Fruit fly (Drosophila melanogaster) whole organism, embryonic: Measurements from ENCODE around the gene ppk.

Source experiments
- CG10462 ChIP-seq: fragments of 200-800 bp; sonication (Bioruptor generic); optimal IDR thresholded peaks from 2 replicates; lab custom pipeline; 2016; ENCODE audit warnings: missing biosample characterization, missing genetic modification characterization
- CG13624 ChIP-seq: fragments of 200-800 bp; sonication (Bioruptor generic); optimal IDR thresholded peaks from 2 replicates; lab custom pipeline; 2016; ENCODE audit warnings: missing biosample characterization, missing genetic modification characterization
- CG14710 ChIP-seq: fragments of 200-800 bp; sonication (Bioruptor generic); optimal IDR thresholded peaks from 3 replicates; lab custom pipeline; 2019; ENCODE audit warnings: missing biosample characterization, mild to moderate bottlenecking, missing genetic modification characterization, moderate library complexity
- CG17361 ChIP-seq: fragments of 200-800 bp; sonication (Bioruptor generic); IDR thresholded peaks from 3 replicates; pipeline ENCODE4 v1.3.6; 2022; ENCODE audit warnings: missing biosample characterization, missing genetic modification characterization
- CG2116 ChIP-seq: fragments of 200-800 bp; sonication (Bioruptor generic); optimal IDR thresholded peaks from 3 replicates; lab custom pipeline; 2018; ENCODE audit warnings: missing biosample characterization, mild to moderate bottlenecking, missing genetic modification characterization
- CG2129 ChIP-seq: fragments of 200-800 bp; sonication (Bioruptor generic); IDR thresholded peaks from 2 replicates; pipeline ENCODE4 v1.3.6; 2022; ENCODE audit warnings: missing biosample characterization, missing genetic modification characterization; ENCODE audit not compliant: partially characterized antibody
- CG2712 ChIP-seq: fragments of 200-800 bp; optimal IDR thresholded peaks from 3 replicates; lab custom pipeline; 2019; ENCODE audit warnings: missing biosample characterization, mild to moderate bottlenecking, missing genetic modification characterization, moderate library complexity
- CG30020 ChIP-seq: fragments of 200-800 bp; optimal IDR thresholded peaks from 2 replicates; lab custom pipeline; 2019; ENCODE audit warnings: missing biosample characterization, mild to moderate bottlenecking, missing genetic modification characterization, moderate library complexity
- CG30431 ChIP-seq: fragments of 200-800 bp; sonication (Bioruptor generic); optimal IDR thresholded peaks from 2 replicates; lab custom pipeline; 2017; ENCODE audit warnings: missing biosample characterization, missing genetic modification characterization
- CG3281 ChIP-seq: fragments of 200-800 bp; sonication (Bioruptor generic); optimal IDR thresholded peaks from 3 replicates; lab custom pipeline; 2017; ENCODE audit warnings: missing biosample characterization, mild to moderate bottlenecking, missing genetic modification characterization
- CG33213 ChIP-seq: fragments of 200-800 bp; sonication (Bioruptor generic); optimal IDR thresholded peaks from 3 replicates; lab custom pipeline; 2016; ENCODE audit warnings: missing biosample characterization, missing genetic modification characterization
- CG3407 ChIP-seq: fragments of 200-800 bp; sonication (Bioruptor generic); optimal IDR thresholded peaks from 2 replicates; lab custom pipeline; 2018; ENCODE audit warnings: missing biosample characterization, mild to moderate bottlenecking, missing genetic modification characterization
- CG34224 ChIP-seq: fragments of 200-800 bp; sonication (Bioruptor generic); IDR thresholded peaks from 3 replicates; pipeline ENCODE4 v1.3.6; 2022; ENCODE audit warnings: missing biosample characterization, missing genetic modification characterization; ENCODE audit not compliant: partially characterized antibody
- CG3847 ChIP-seq: fragments of 200-800 bp; sonication (Bioruptor generic); IDR thresholded peaks from 2 replicates; pipeline ENCODE4 v1.3.6; 2022; ENCODE audit warnings: missing biosample characterization, missing genetic modification characterization
- CG4617 ChIP-seq: fragments of 200-800 bp; sonication (Bioruptor generic); optimal IDR thresholded peaks from 3 replicates; lab custom pipeline; 2016; ENCODE audit warnings: missing biosample characterization, missing genetic modification characterization, borderline replicate concordance
- CG6654 ChIP-seq: fragments of 200-800 bp; sonication (Bioruptor generic); optimal IDR thresholded peaks from 2 replicates; lab custom pipeline; 2017; ENCODE audit warnings: missing biosample characterization, mild to moderate bottlenecking, missing genetic modification characterization
- CG7556 ChIP-seq: fragments of 200-800 bp; sonication (Bioruptor generic); optimal IDR thresholded peaks from 2 replicates; lab custom pipeline; 2017; ENCODE audit warnings: missing biosample characterization, mild to moderate bottlenecking, missing genetic modification characterization
- CG8765 ChIP-seq: fragments of 200-800 bp; sonication (Bioruptor generic); IDR thresholded peaks from 2 replicates; pipeline ENCODE4 v1.3.6; 2022; ENCODE audit warnings: missing biosample characterization, missing genetic modification characterization
- CG9437 ChIP-seq: fragments of 200-800 bp; sonication (Bioruptor generic); optimal IDR thresholded peaks from 2 replicates; lab custom pipeline; 2018; ENCODE audit warnings: missing biosample characterization, mild to moderate bottlenecking, missing genetic modification characterization
- CG9797 ChIP-seq: fragments of 200-800 bp; sonication (Bioruptor generic); optimal IDR thresholded peaks from 3 replicates; lab custom pipeline; 2018; ENCODE audit warnings: missing biosample characterization, mild to moderate bottlenecking, missing genetic modification characterization
- D ChIP-seq, 2 experiments: fragments of 200-800 bp in 1 of 2; fragments of >200 bp in 1 of 2; sonication (Bioruptor generic) in 1 of 2; optimal IDR thresholded peaks; 2 replicates in 1 of 2; 3 replicates in 1 of 2; lab custom pipeline; 2017; ENCODE audit warnings: mild to moderate bottlenecking in 1 of 2, missing biosample characterization in 1 of 2, missing genetic modification characterization in 1 of 2, missing genetic modification reagents in 1 of 2
- Dad ChIP-seq: fragments of 200-800 bp; sonication (Bioruptor generic); optimal IDR thresholded peaks from 3 replicates; lab custom pipeline; 2016; ENCODE audit warnings: missing biosample characterization, missing genetic modification characterization
- Fer1 ChIP-seq: fragments of 200-800 bp; sonication (Bioruptor generic); optimal IDR thresholded peaks from 2 replicates; lab custom pipeline; 2017; ENCODE audit warnings: missing biosample characterization, mild to moderate bottlenecking, missing genetic modification characterization
- MTF-1 ChIP-seq: fragments of 200-800 bp; sonication (Bioruptor generic); optimal IDR thresholded peaks from 2 replicates; lab custom pipeline; 2018; ENCODE audit warnings: missing biosample characterization, mild to moderate bottlenecking, missing genetic modification characterization, borderline replicate concordance
- PHDP ChIP-seq: fragments of 200-800 bp; sonication (Bioruptor generic); optimal IDR thresholded peaks from 3 replicates; lab custom pipeline; 2018; ENCODE audit warnings: missing biosample characterization, mild to moderate bottlenecking, missing genetic modification characterization, moderate library complexity
- Ravus ChIP-seq: fragments of 200-800 bp; sonication (Bioruptor generic); IDR thresholded peaks from 2 replicates; pipeline ENCODE4 v1.3.6; 2022; ENCODE audit warnings: missing biosample characterization, missing genetic modification characterization
- Spps ChIP-seq: fragments of 200-800 bp; sonication (Bioruptor generic); optimal IDR thresholded peaks from 2 replicates; lab custom pipeline; 2018; ENCODE audit warnings: missing biosample characterization, mild to moderate bottlenecking, missing genetic modification characterization
- aop ChIP-seq: fragments of 200-800 bp; sonication (Bioruptor generic); IDR thresholded peaks from 2 replicates; pipeline ENCODE4 v1.3.6; 2022; ENCODE audit warnings: missing biosample characterization, missing genetic modification characterization
- br ChIP-seq: fragments of >200 bp; optimal IDR thresholded peaks from 2 replicates; lab custom pipeline; 2017
- crc ChIP-seq: fragments of 200-800 bp; sonication (Bioruptor generic); optimal IDR thresholded peaks from 2 replicates; lab custom pipeline; 2016; ENCODE audit warnings: missing biosample characterization, missing genetic modification characterization
- danr ChIP-seq: fragments of 200-800 bp; sonication (Bioruptor generic); IDR thresholded peaks from 2 replicates; pipeline ENCODE4 v1.3.6; 2022; ENCODE audit warnings: missing biosample characterization, missing genetic modification characterization
- dimm ChIP-seq: fragments of 200-800 bp; sonication (Bioruptor generic); IDR thresholded peaks from 2 replicates; pipeline ENCODE4 v1.3.6; 2022; ENCODE audit warnings: missing biosample characterization, missing genetic modification characterization
- dmrt99B ChIP-seq: fragments of 200-800 bp; sonication (Bioruptor generic); optimal IDR thresholded peaks from 2 replicates; lab custom pipeline; 2018; ENCODE audit warnings: missing biosample characterization, mild to moderate bottlenecking, missing genetic modification characterization, moderate library complexity
- ftz-f1 ChIP-seq: fragments of 200-800 bp; sonication (Bioruptor generic); optimal IDR thresholded peaks from 2 replicates; lab custom pipeline; 2016; ENCODE audit warnings: missing biosample characterization, missing genetic modification characterization
- ham ChIP-seq: fragments of 200-800 bp; sonication (Bioruptor generic); IDR thresholded peaks from 2 replicates; pipeline ENCODE4 v1.3.6; 2022; ENCODE audit warnings: missing biosample characterization, missing genetic modification characterization
- hbn ChIP-seq: fragments of 200-800 bp; sonication (Bioruptor generic); IDR thresholded peaks from 2 replicates; pipeline ENCODE4 v1.3.6; 2022; ENCODE audit warnings: missing biosample characterization, missing genetic modification characterization; ENCODE audit not compliant: partially characterized antibody
- lmd ChIP-seq: fragments of 200-800 bp; sonication (Bioruptor generic); IDR thresholded peaks from 2 replicates; pipeline ENCODE4 v1.3.6; 2022; ENCODE audit warnings: missing biosample characterization, missing genetic modification characterization
- nau ChIP-seq: fragments of 200-800 bp; sonication (Bioruptor generic); optimal IDR thresholded peaks from 3 replicates; lab custom pipeline; 2017; ENCODE audit warnings: missing biosample characterization, mild to moderate bottlenecking, missing genetic modification characterization, missing genetic modification reagents
- nerfin-2 ChIP-seq: fragments of 200-800 bp; sonication (Bioruptor generic); IDR thresholded peaks from 2 replicates; pipeline ENCODE4 v1.3.6; 2022; ENCODE audit warnings: missing biosample characterization, missing genetic modification characterization; ENCODE audit not compliant: partially characterized antibody
- odd ChIP-seq: fragments of 200-800 bp; sonication (Bioruptor generic); optimal IDR thresholded peaks from 2 replicates; lab custom pipeline; 2017; ENCODE audit warnings: missing biosample characterization, mild to moderate bottlenecking, missing genetic modification characterization
- pan ChIP-seq, 4 experiments: fragments of >200 bp in 3 of 4; fragments of 200-800 bp in 1 of 4; sonication (Bioruptor generic) in 1 of 4; optimal IDR thresholded peaks in 3 of 4; IDR thresholded peaks in 1 of 4; 2 replicates each; pipeline versions ENCODE4 v1.3.6 to Lab custom; 2017 to 2022; ENCODE audit warnings: missing biosample characterization in 2 of 4, missing genetic modification characterization in 2 of 4, mixed read lengths in 1 of 4
- pros ChIP-seq: fragments of 200-800 bp; sonication (Bioruptor generic); optimal IDR thresholded peaks from 3 replicates; lab custom pipeline; 2019; ENCODE audit warnings: missing biosample characterization, mild to moderate bottlenecking, missing genetic modification characterization, moderate library complexity
- run ChIP-seq: fragments of 200-800 bp; sonication (Bioruptor generic); optimal IDR thresholded peaks from 3 replicates; lab custom pipeline; 2018; ENCODE audit warnings: missing biosample characterization, mild to moderate bottlenecking, missing genetic modification characterization
- sens-2 ChIP-seq: fragments of 200-800 bp; sonication (Bioruptor generic); IDR thresholded peaks from 2 replicates; pipeline ENCODE4 v1.3.6; 2022; ENCODE audit warnings: missing biosample characterization, missing genetic modification characterization
- slbo ChIP-seq: fragments of 200-800 bp; sonication (Bioruptor generic); IDR thresholded peaks from 2 replicates; pipeline ENCODE4 v1.3.6; 2022; ENCODE audit warnings: missing biosample characterization, missing genetic modification characterization
- ssp ChIP-seq: fragments of 200-800 bp; sonication (Bioruptor generic); IDR thresholded peaks from 2 replicates; pipeline ENCODE4 v1.3.6; 2022; ENCODE audit warnings: missing biosample characterization, missing genetic modification characterization
- tna ChIP-seq: fragments of 200-800 bp; sonication (Bioruptor generic); IDR thresholded peaks from 2 replicates; pipeline ENCODE4 v1.3.6; 2022; ENCODE audit warnings: missing biosample characterization, missing genetic modification characterization; ENCODE audit not compliant: partially characterized antibody
- zen2 ChIP-seq: fragments of 200-800 bp; sonication (Bioruptor generic); IDR thresholded peaks from 3 replicates; pipeline ENCODE4 v1.3.6; 2022; ENCODE audit warnings: missing biosample characterization, missing genetic modification characterization; ENCODE audit not compliant: partially characterized antibody

The ppk gene

dm6 chr2L:14394298-14395064 is 13.5 kb upstream of the ppk start (continued):
- TF ChIP-seq CG2712, result peak; percentile 10
- no peak for TF ChIP-seq CG10462 (GFP tag; lab: Kevin White, UChicago)
- peak; percentile 18; the same call in 1 of the 3 replicates for TF ChIP-seq CG17361 (GFP tag; lab: Robert Waterston, UW)
- no peak for TF ChIP-seq CG30431
- TF ChIP-seq Dad (GFP tag; lab: Kevin White, UChicago), result no peak
- TF ChIP-seq CG2129 (GFP tag; lab: Robert Waterston, UW), result no peak
- TF ChIP-seq CG9797 (GFP tag; lab: Kevin White, UChicago), result no peak
- TF ChIP-seq ftz-f1 (GFP tag; lab: Kevin White, UChicago), result no peak
- TF ChIP-seq ham (GFP tag; lab: Robert Waterston, UW), result no peak
- TF ChIP-seq run (tag; lab: Kevin White, UChicago), result peak; percentile 37
- peak; percentile 45 for TF ChIP-seq dmrt99B (tag; lab: Kevin White, UChicago)
- TF ChIP-seq Ravus, result no peak
- peak; percentile 39; the same call in 1 of the 2 replicates for TF ChIP-seq slbo (GFP tag; lab: Robert Waterston, UW)
- peak; percentile 14 for TF ChIP-seq CG2116 (GFP tag; lab: Kevin White, UChicago)
- no peak for TF ChIP-seq dimm (GFP tag; lab: Robert Waterston, UW)
- TF ChIP-seq zen2 (GFP tag; lab: Robert Waterston, UW), result no peak
- TF ChIP-seq D (optimal IDR thresholded peaks at IDR 0.05; lab: Kevin White, UChicago), result no peak
- no peak for TF ChIP-seq D (GFP tag; optimal IDR thresholded peaks at IDR 0.05; lab: Kevin White, UChicago)
- peak; percentile 18 for TF ChIP-seq odd (GFP tag; lab: Kevin White, UChicago)
- TF ChIP-seq sens-2 (GFP tag; lab: Robert Waterston, UW), result no peak
- no peak for TF ChIP-seq crc
- TF ChIP-seq MTF-1, result peak; percentile 35
- TF ChIP-seq CG9437 (GFP tag; lab: Kevin White, UChicago), result no peak
- peak; percentile 13 for TF ChIP-seq CG7556 (GFP tag; lab: Kevin White, UChicago)
- TF ChIP-seq nerfin-2 (GFP tag; lab: Robert Waterston, UW), result no peak
- no peak for TF ChIP-seq aop (GFP tag; lab: Robert Waterston, UW)
- TF ChIP-seq CG13624, result peak; percentile 48
- no peak for TF ChIP-seq CG6654 (GFP tag; lab: Kevin White, UChicago)
- TF ChIP-seq br (lab: Kevin White, UChicago), result no peak
- TF ChIP-seq CG4617 (GFP tag; lab: Kevin White, UChicago), result no peak
- no peak for TF ChIP-seq tna (GFP tag; lab: Robert Waterston, UW)
- TF ChIP-seq CG33213 (GFP tag; lab: Kevin White, UChicago), result no peak
- TF ChIP-seq Fer1 (GFP tag; lab: Kevin White, UChicago), result peak; percentile 12
- TF ChIP-seq CG8765, result no peak; the same call in 1 of the 2 replicates
- peak; percentile 63 for TF ChIP-seq PHDP (tag; lab: Kevin White, UChicago)
- no peak for TF ChIP-seq Spps
- TF ChIP-seq CG30020 (tag; lab: Kevin White, UChicago), result no peak
- TF ChIP-seq nau (GFP tag; lab: Kevin White, UChicago), result peak; percentile 36
- no peak for TF ChIP-seq pan (optimal IDR thresholded peaks at IDR 0.05; lab: Kevin White, UChicago)
- no peak for TF ChIP-seq pan (GFP tag; optimal IDR thresholded peaks at IDR 0.05 in 1 of 2, IDR thresholded peaks at IDR 0.05 in 1 of 2)
- TF ChIP-seq CG3847 (GFP tag; lab: Robert Waterston, UW), result 0 out of 2 replicates have a peak, but pooled peaks have one; percentile 7
- peak; percentile 55 for TF ChIP-seq CG3281 (GFP tag; lab: Kevin White, UChicago)
- TF ChIP-seq hbn (GFP tag; lab: Robert Waterston, UW), result no peak
- no peak for TF ChIP-seq CG34224 (GFP tag; lab: Robert Waterston, UW)
- TF ChIP-seq danr, result peak; percentile 24; the same call in 1 of the 2 replicates
- TF ChIP-seq pros, result no peak
- TF ChIP-seq lmd (GFP tag; lab: Robert Waterston, UW), result no peak
- TF ChIP-seq CG3407 (GFP tag; lab: Kevin White, UChicago), result no peak
- TF ChIP-seq ssp, result no peak
- no peak for TF ChIP-seq CG14710 (tag; lab: Kevin White, UChicago)
